Worm (Caenorhabditis elegans) whole organism, young adult: ENCODE measurements around the gene str-74.

Experiments used
- B0035.1 ChIP-seq: sonication (generic microtip); optimal IDR thresholded peaks from 2 replicates; lab custom pipeline; 2016; ENCODE audit warnings: missing genetic modification characterization, mild to moderate bottlenecking, missing compliant biosample characterization, missing genotype, missing genetic modification reagents
- B0261.1 ChIP-seq: sonication (generic microtip); optimal IDR thresholded peaks from 2 replicates; lab custom pipeline; 2016; ENCODE audit warnings: mild to moderate bottlenecking, missing genetic modification characterization, moderate library complexity, missing compliant biosample characterization
- B0336.3 ChIP-seq: fragments of 200-800 bp; sonication (Bioruptor generic); IDR thresholded peaks from 2 replicates; pipeline ENCODE4 v1.3.6; 2022; ENCODE audit warnings: missing genetic modification characterization, missing compliant biosample characterization
- C06A6.2 ChIP-seq: fragments of 200-800 bp; sonication (Bioruptor generic); conservative IDR thresholded peaks from 2 replicates; pipeline ENCODE4 v1.3.6; 2022; ENCODE audit warnings: missing genetic modification characterization, missing compliant biosample characterization
- F23B12.7 ChIP-seq: sonication (generic microtip); optimal IDR thresholded peaks from 2 replicates; lab custom pipeline; 2017; ENCODE audit warnings: missing genetic modification characterization, mild to moderate bottlenecking, missing compliant biosample characterization, antibody characterized with exemption, moderate library complexity; ENCODE audit not compliant: insufficient read depth
- K12H6.12 ChIP-seq: fragments of 200-800 bp; sonication (Bioruptor generic); optimal IDR thresholded peaks from 2 replicates; lab custom pipeline; 2018; ENCODE audit warnings: mild to moderate bottlenecking, missing genetic modification characterization, missing compliant biosample characterization
- T07F8.4 ChIP-seq: sonication (generic microtip); optimal IDR thresholded peaks from 2 replicates; lab custom pipeline; 2016; ENCODE audit warnings: mild to moderate bottlenecking, missing genetic modification characterization, moderate library complexity, missing compliant biosample characterization
- Y53G8AR.9 ChIP-seq: fragments of 200-800 bp; sonication (Bioruptor generic); conservative IDR thresholded peaks from 2 replicates; pipeline ENCODE4 v1.3.6; 2022; ENCODE audit warnings: missing genetic modification reagents, missing genetic modification characterization, missing compliant biosample characterization
- Y95B8A.8 ChIP-seq: fragments of 200-800 bp; sonication (Bioruptor generic); IDR thresholded peaks from 2 replicates; pipeline ENCODE4 v1.3.6; 2022; ENCODE audit warnings: missing genetic modification reagents, missing genetic modification characterization, missing compliant biosample characterization
- akir-1 ChIP-seq: fragments of 200-800 bp; sonication (Bioruptor generic); optimal IDR thresholded peaks from 2 replicates; lab custom pipeline; 2018; ENCODE audit warnings: mild to moderate bottlenecking, missing genetic modification characterization, moderate library complexity, missing compliant biosample characterization
- aptf-2 ChIP-seq: fragments of 200-800 bp; sonication (Bioruptor generic); conservative IDR thresholded peaks from 2 replicates; pipeline ENCODE4 v1.3.6; 2022; ENCODE audit warnings: missing genetic modification reagents, missing genetic modification characterization, missing compliant biosample characterization
- aptf-3 ChIP-seq: fragments of 200-800 bp; sonication (Bioruptor generic); IDR thresholded peaks from 2 replicates; pipeline ENCODE4 v1.3.6; 2022; ENCODE audit warnings: missing genetic modification characterization, missing compliant biosample characterization
- bed-2 ChIP-seq: fragments of 200-800 bp; sonication (Bioruptor generic); IDR thresholded peaks from 2 replicates; pipeline ENCODE4 v1.3.6; 2022; ENCODE audit warnings: missing genetic modification reagents, missing genetic modification characterization, missing compliant biosample characterization
- cebp-1 ChIP-seq, 2 experiments: fragments of 200-800 bp in 1 of 2; sonication (Bioruptor generic) in 1 of 2; sonication (generic microtip) in 1 of 2; IDR thresholded peaks in 1 of 2; optimal IDR thresholded peaks in 1 of 2; 2 replicates each; pipeline versions ENCODE4 v1.3.6 to Lab custom; 2017 to 2022; ENCODE audit warnings: missing compliant biosample characterization in 2 of 2, missing genetic modification characterization in 2 of 2, mild to moderate bottlenecking in 1 of 2, missing genetic modification reagents in 1 of 2, moderate library complexity in 1 of 2
- ceh-27 ChIP-seq: fragments of 200-800 bp; sonication (Bioruptor generic); optimal IDR thresholded peaks from 2 replicates; lab custom pipeline; 2018; ENCODE audit warnings: mild to moderate bottlenecking, missing genetic modification characterization, moderate library complexity, missing compliant biosample characterization
- ceh-79 ChIP-seq: sonication (generic microtip); optimal IDR thresholded peaks from 2 replicates; lab custom pipeline; 2017; ENCODE audit warnings: mild to moderate bottlenecking, missing genetic modification characterization, missing compliant biosample characterization
- dox-1 ChIP-seq: fragments of 200-800 bp; sonication (Bioruptor generic); IDR thresholded peaks from 2 replicates; pipeline ENCODE4 v1.3.6; 2022; ENCODE audit warnings: missing genetic modification reagents, missing genetic modification characterization, missing compliant biosample characterization
- egl-44 ChIP-seq: fragments of 200-800 bp; sonication (Bioruptor generic); IDR thresholded peaks from 2 replicates; pipeline ENCODE4 v1.3.6; 2022; ENCODE audit warnings: missing genetic modification reagents, missing genetic modification characterization, missing compliant biosample characterization
- ekl-4 ChIP-seq: fragments of 200-800 bp; sonication (Bioruptor generic); IDR thresholded peaks from 2 replicates; pipeline ENCODE4 v1.3.6; 2022; ENCODE audit warnings: missing genetic modification reagents, missing genetic modification characterization, missing compliant biosample characterization
- ets-4 ChIP-seq: fragments of 200-800 bp; sonication (Bioruptor generic); optimal IDR thresholded peaks from 2 replicates; lab custom pipeline; 2018; ENCODE audit warnings: mild to moderate bottlenecking, missing genetic modification characterization, missing compliant biosample characterization
- gei-17 ChIP-seq: fragments of 200-800 bp; sonication (Bioruptor generic); optimal IDR thresholded peaks from 2 replicates; lab custom pipeline; 2018; ENCODE audit warnings: mild to moderate bottlenecking, missing genetic modification characterization, missing compliant biosample characterization
- lin-35 ChIP-seq, 3 experiments: fragments of 150-350 bp in 2 of 3; sonication (generic microtip) in 1 of 3; optimal IDR thresholded peaks; 2 replicates each; lab custom pipeline; 2014 to 2018; ENCODE audit warnings: missing biosample characterization in 3 of 3, missing genetic modification characterization in 3 of 3, missing genetic modification reagents in 3 of 3
- lin-54 ChIP-seq: fragments of 200-800 bp; sonication (Bioruptor generic); optimal IDR thresholded peaks from 2 replicates; lab custom pipeline; 2018; ENCODE audit warnings: mild to moderate bottlenecking, missing genetic modification characterization, missing compliant biosample characterization
- madf-8 ChIP-seq: fragments of 200-800 bp; sonication (Bioruptor generic); conservative IDR thresholded peaks from 2 replicates; pipeline ENCODE4 v1.3.6; 2022; ENCODE audit warnings: missing genetic modification reagents, missing genetic modification characterization, missing compliant biosample characterization
- mel-28 ChIP-seq: sonication (generic microtip); optimal IDR thresholded peaks from 2 replicates; lab custom pipeline; 2016; ENCODE audit warnings: borderline replicate concordance, mild to moderate bottlenecking, missing genetic modification characterization, missing compliant biosample characterization
- mes-4 ChIP-seq: sonication (generic microtip); optimal IDR thresholded peaks from 2 replicates; lab custom pipeline; 2016; ENCODE audit warnings: missing genotype, missing genetic modification characterization, missing compliant biosample characterization
- nfya-1 ChIP-seq: sonication (generic microtip); optimal IDR thresholded peaks from 2 replicates; lab custom pipeline; 2017; ENCODE audit warnings: antibody characterized with exemption, missing compliant biosample characterization, missing genetic modification characterization, borderline replicate concordance; ENCODE audit not compliant: insufficient read depth
- nfya-2 ChIP-seq: fragments of 200-800 bp; sonication (Bioruptor generic); IDR thresholded peaks from 2 replicates; pipeline ENCODE4 v1.3.6; 2022; ENCODE audit warnings: missing genetic modification reagents, missing genetic modification characterization, missing compliant biosample characterization
- nhr-90 ChIP-seq: sonication (generic microtip); optimal IDR thresholded peaks from 2 replicates; lab custom pipeline; 2016; ENCODE audit warnings: missing genotype, mild to moderate bottlenecking, missing genetic modification characterization, missing compliant biosample characterization
- pha-4 ChIP-seq: fragments of 150-350 bp; sonication (generic microtip); optimal IDR thresholded peaks from 2 replicates; lab custom pipeline; 2014; ENCODE audit warnings: missing biosample characterization, missing genetic modification reagents, missing genetic modification characterization
- rec-8 ChIP-seq, 2 experiments: sonication (generic microtip); optimal IDR thresholded peaks; 2 replicates each; lab custom pipeline; 2016; ENCODE audit warnings: mild to moderate bottlenecking in 2 of 2, missing genetic modification characterization in 2 of 2, missing genetic modification reagents in 2 of 2, missing genotype in 2 of 2, missing biosample characterization in 1 of 2, missing compliant biosample characterization in 1 of 2, moderate library complexity in 1 of 2
- snpc-3.4 ChIP-seq: sonication (generic microtip); optimal IDR thresholded peaks from 2 replicates; lab custom pipeline; 2017; ENCODE audit warnings: missing genetic modification characterization, mild to moderate bottlenecking, missing compliant biosample characterization, antibody characterized with exemption, moderate library complexity, missing genotype, missing genetic modification reagents
- tbp1 ChIP-seq: fragments of 200-800 bp; sonication (Bioruptor generic); optimal IDR thresholded peaks from 2 replicates; lab custom pipeline; 2018; ENCODE audit warnings: mild to moderate bottlenecking, missing genetic modification characterization, missing compliant biosample characterization
- tbx-9 ChIP-seq: sonication (generic microtip); optimal IDR thresholded peaks from 2 replicates; lab custom pipeline; 2016; ENCODE audit warnings: borderline replicate concordance, missing genetic modification characterization, inconsistent platforms, missing compliant biosample characterization
- unc-130 ChIP-seq: sonication (generic microtip); optimal IDR thresholded peaks from 2 replicates; lab custom pipeline; 2016; ENCODE audit warnings: missing genetic modification reagents, missing genetic modification characterization, missing compliant biosample characterization
- unc-62 ChIP-seq: fragments of 150-350 bp; optimal IDR thresholded peaks from 2 replicates; lab custom pipeline; 2014; ENCODE audit warnings: missing biosample characterization, missing genetic modification reagents, missing genetic modification characterization
- ztf-28 ChIP-seq: fragments of 200-800 bp; sonication (Bioruptor generic); IDR thresholded peaks from 2 replicates; pipeline ENCODE4 v1.3.6; 2022; ENCODE audit warnings: missing genetic modification reagents, missing genetic modification characterization, missing compliant biosample characterization
- ztf-6 ChIP-seq: fragments of 200-800 bp; sonication (Bioruptor generic); IDR thresholded peaks from 2 replicates; pipeline ENCODE4 v1.3.6; 2022; ENCODE audit warnings: missing genetic modification reagents, missing genetic modification characterization, missing compliant biosample characterization

The str-74 gene

ce11 chrX:10212469-10212868, 28.4 kb downstream of the str-74 start, which contains the start of gene F44A6.3 (continued):
- TF ChIP-seq cebp-1 (GFP tag; IDR thresholded peaks at IDR 0.05; lab: Robert Waterston, UW), result no peak
- no peak for TF ChIP-seq cebp-1 (tag; optimal IDR thresholded peaks at IDR 0.05; lab: Kevin White, UChicago)
- no peak for TF ChIP-seq F23B12.7
- TF ChIP-seq tbp1 (GFP tag; lab: Kevin White, UChicago), result no peak

- TF ChIP-seq gei-17 (GFP tag; lab: Kevin White, UChicago) (no peak), B0261.1 (tag; lab: Kevin White, UChicago) (no peak), ceh-27 (GFP tag; lab: Kevin White, UChicago) (no peak), ztf-28 (GFP tag; lab: Robert Waterston, UW) (no peak), Y53G8AR.9 (GFP tag; lab: Robert Waterston, UW) (no peak), nhr-90 (tag; lab: Kevin White, UChicago) (no peak), T07F8.4 (tag; lab: Kevin White, UChicago) (no peak), nfya-2 (GFP tag; lab: Robert Waterston, UW) (no peak), aptf-3 (GFP tag; lab: Robert Waterston, UW) (no peak), egl-44 (GFP tag; lab: Robert Waterston, UW) (no peak)
Measured at ce11 chrX:10208481-10208880, 32.4 kb downstream of the str-74 start.

DNA sequence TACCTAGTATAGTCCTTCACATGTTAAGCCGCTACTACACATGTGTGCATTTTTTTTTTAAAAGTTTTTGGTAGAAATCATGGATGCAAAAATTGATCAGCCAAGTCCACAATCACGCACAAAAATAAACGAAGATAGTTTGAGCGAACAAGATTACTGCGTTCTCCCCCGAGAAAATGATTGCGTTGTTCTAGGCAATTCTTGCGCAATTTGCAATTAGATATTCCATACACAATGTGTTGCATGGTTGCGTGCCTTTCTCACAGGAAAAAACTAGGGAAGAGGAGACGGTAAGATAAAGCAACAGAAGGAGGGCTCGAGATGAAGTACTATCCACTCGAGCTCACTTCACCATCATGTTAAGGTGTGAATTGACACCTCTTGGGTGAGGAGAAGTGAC, 34.8 kb downstream of the str-74 start:
- TF ChIP-seq Y95B8A.8 (GFP tag; lab: Robert Waterston, UW), result no peak
- no peak for TF ChIP-seq K12H6.12 (tag; lab: Kevin White, UChicago)
- no peak for TF ChIP-seq nfya-1
- no peak for TF ChIP-seq B0035.1 (tag; lab: Kevin White, UChicago)
- no peak for TF ChIP-seq aptf-2 (GFP tag; lab: Robert Waterston, UW)

DNA sequence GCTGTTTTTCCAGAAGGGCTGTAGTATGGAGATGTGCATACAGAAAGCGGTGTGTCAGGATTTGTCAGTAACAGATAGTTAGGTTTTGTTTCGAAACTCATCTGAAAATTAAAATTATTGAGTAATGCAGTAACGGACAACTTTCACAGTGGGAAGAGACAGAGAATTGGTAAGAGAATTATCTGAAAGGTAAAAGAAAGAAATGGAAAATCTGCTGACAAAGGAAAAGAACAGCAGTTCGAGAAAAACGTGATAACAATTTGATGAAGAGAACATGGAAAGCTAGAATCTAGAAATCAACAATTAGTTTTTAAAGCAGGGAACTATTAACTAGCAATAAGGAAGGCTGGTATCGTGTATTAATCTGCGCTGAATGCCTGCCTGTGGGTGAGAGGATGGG, 35.5 kb downstream of the str-74 start, which contains the start of gene sex-1:
sex-1 (minus strand) TSS at position 101 of the 400 bp plus-strand sequence.
- no peak for TF ChIP-seq nhr-90 (tag; lab: Kevin White, UChicago)
- TF ChIP-seq F23B12.7, result no peak
- TF ChIP-seq K12H6.12 (tag; lab: Kevin White, UChicago), result no peak
- no peak for TF ChIP-seq lin-54 (GFP tag; lab: Kevin White, UChicago)
- TF ChIP-seq dox-1 (GFP tag; lab: Robert Waterston, UW), result no peak

- TF ChIP-seq C06A6.2 (GFP tag; lab: Robert Waterston, UW) (no peak), unc-130 (GFP tag; lab: Kevin White, UChicago) (no peak), madf-8 (GFP tag; lab: Robert Waterston, UW) (no peak), unc-62 (GFP tag; lab: Kevin White, UChicago) (peak; percentile 27), ceh-79 (tag; lab: Kevin White, UChicago) (no peak)
Measured at ce11 chrX:10204313-10205063, 36.4 kb downstream of the str-74 start.

- TF ChIP-seq snpc-3.4 (tag; lab: Kevin White, UChicago), result no peak
- TF ChIP-seq madf-8 (GFP tag; lab: Robert Waterston, UW), result no peak
- TF ChIP-seq B0336.3 (GFP tag; lab: Robert Waterston, UW), result no peak
- no peak for TF ChIP-seq ekl-4 (GFP tag; lab: Robert Waterston, UW)
- no peak for TF ChIP-seq ztf-6 (GFP tag; lab: Robert Waterston, UW)
- no peak for TF ChIP-seq rec-8 (tag; optimal IDR thresholded peaks at IDR 0.05; lab: Kevin White, UChicago)
- no peak for TF ChIP-seq bed-2 (GFP tag; lab: Robert Waterston, UW)
- TF ChIP-seq akir-1 (GFP tag; lab: Kevin White, UChicago), result no peak
- TF ChIP-seq mel-28, result no peak
- TF ChIP-seq pha-4, result no peak
- TF ChIP-seq tbx-9, result no peak
- no peak for TF ChIP-seq ceh-79 (tag; lab: Kevin White, UChicago)
- TF ChIP-seq lin-35 (GFP tag; optimal IDR thresholded peaks at IDR 0.05; lab: Kevin White, UChicago), result no peak
- no peak for TF ChIP-seq mes-4 (tag; lab: Kevin White, UChicago)
- no peak for TF ChIP-seq ets-4 (GFP tag; lab: Kevin White, UChicago)
Measured at ce11 chrX:10203501-10203900, 37.3 kb downstream of the str-74 start.
